Worm (Caenorhabditis elegans) whole organism, young adult: Measurements from ENCODE around the gene ZK1193.2.

ENCODE experiments used
- B0035.1 ChIP-seq: sonication (generic microtip); optimal IDR thresholded peaks from 2 replicates; lab custom pipeline; 2016; ENCODE audit warnings: missing genetic modification characterization, mild to moderate bottlenecking, missing compliant biosample characterization, missing genotype, missing genetic modification reagents
- B0261.1 ChIP-seq: sonication (generic microtip); optimal IDR thresholded peaks from 2 replicates; lab custom pipeline; 2016; ENCODE audit warnings: mild to moderate bottlenecking, missing genetic modification characterization, moderate library complexity, missing compliant biosample characterization
- B0336.3 ChIP-seq: fragments of 200-800 bp; sonication (Bioruptor generic); IDR thresholded peaks from 2 replicates; pipeline ENCODE4 v1.3.6; 2022; ENCODE audit warnings: missing genetic modification characterization, missing compliant biosample characterization
- Y53F4B.3 ChIP-seq: fragments of 200-800 bp; sonication (Bioruptor generic); IDR thresholded peaks from 2 replicates; pipeline ENCODE4 v1.3.6; 2022; ENCODE audit warnings: missing genetic modification reagents, missing genetic modification characterization, missing compliant biosample characterization
- Y53G8AR.9 ChIP-seq: fragments of 200-800 bp; sonication (Bioruptor generic); conservative IDR thresholded peaks from 2 replicates; pipeline ENCODE4 v1.3.6; 2022; ENCODE audit warnings: missing genetic modification reagents, missing genetic modification characterization, missing compliant biosample characterization
- Y56A3A.18 ChIP-seq: fragments of 200-800 bp; sonication (Bioruptor generic); IDR thresholded peaks from 2 replicates; pipeline ENCODE4 v1.3.6; 2022; ENCODE audit warnings: missing genetic modification reagents, missing genetic modification characterization, missing compliant biosample characterization
- Y67H2A.10 ChIP-seq: fragments of 200-800 bp; sonication (Bioruptor generic); conservative IDR thresholded peaks from 2 replicates; pipeline ENCODE4 v1.3.6; 2022; ENCODE audit warnings: missing genetic modification reagents, missing genetic modification characterization, missing compliant biosample characterization
- Y79H2A.3 ChIP-seq: fragments of 200-800 bp; sonication (Bioruptor generic); conservative IDR thresholded peaks from 2 replicates; pipeline ENCODE4 v1.3.6; 2022; ENCODE audit warnings: missing genetic modification reagents, missing genetic modification characterization, missing compliant biosample characterization
- Y95B8A.8 ChIP-seq: fragments of 200-800 bp; sonication (Bioruptor generic); IDR thresholded peaks from 2 replicates; pipeline ENCODE4 v1.3.6; 2022; ENCODE audit warnings: missing genetic modification reagents, missing genetic modification characterization, missing compliant biosample characterization
- atf-7 ChIP-seq: sonication (generic microtip); optimal IDR thresholded peaks from 2 replicates; lab custom pipeline; 2017; ENCODE audit warnings: mild to moderate bottlenecking, missing genetic modification characterization, missing compliant biosample characterization
- ceh-100 ChIP-seq: fragments of 200-800 bp; sonication (Bioruptor generic); IDR thresholded peaks from 2 replicates; pipeline ENCODE4 v1.3.6; 2022; ENCODE audit warnings: missing genetic modification reagents, missing genetic modification characterization, missing compliant biosample characterization
- ceh-40 ChIP-seq: fragments of 200-800 bp; sonication (Bioruptor generic); IDR thresholded peaks from 2 replicates; pipeline ENCODE4 v1.3.6; 2022; ENCODE audit warnings: missing genetic modification characterization, missing compliant biosample characterization
- ceh-58 ChIP-seq: fragments of 200-800 bp; sonication (Bioruptor generic); IDR thresholded peaks from 2 replicates; pipeline ENCODE4 v1.3.6; 2022; ENCODE audit warnings: missing genetic modification characterization, missing compliant biosample characterization
- dox-1 ChIP-seq: fragments of 200-800 bp; sonication (Bioruptor generic); IDR thresholded peaks from 2 replicates; pipeline ENCODE4 v1.3.6; 2022; ENCODE audit warnings: missing genetic modification reagents, missing genetic modification characterization, missing compliant biosample characterization
- egl-18 ChIP-seq: fragments of 200-800 bp; sonication (Bioruptor generic); IDR thresholded peaks from 2 replicates; pipeline ENCODE4 v1.3.6; 2022; ENCODE audit warnings: missing genetic modification reagents, missing genetic modification characterization, missing compliant biosample characterization
- egrh-3 ChIP-seq: fragments of 200-800 bp; sonication (Bioruptor generic); IDR thresholded peaks from 2 replicates; pipeline ENCODE4 v1.3.6; 2022; ENCODE audit warnings: missing genetic modification reagents, missing genetic modification characterization, missing compliant biosample characterization
- ekl-4 ChIP-seq: fragments of 200-800 bp; sonication (Bioruptor generic); IDR thresholded peaks from 2 replicates; pipeline ENCODE4 v1.3.6; 2022; ENCODE audit warnings: missing genetic modification reagents, missing genetic modification characterization, missing compliant biosample characterization
- hmg-1.2 ChIP-seq: fragments of 200-800 bp; sonication (Bioruptor generic); IDR thresholded peaks from 2 replicates; pipeline ENCODE4 v1.3.6; 2022; ENCODE audit warnings: missing genetic modification reagents, missing genetic modification characterization, missing compliant biosample characterization
- hmg-20 ChIP-seq: fragments of 200-800 bp; sonication (Bioruptor generic); IDR thresholded peaks from 2 replicates; pipeline ENCODE4 v1.3.6; 2022; ENCODE audit warnings: missing genetic modification reagents, missing genetic modification characterization, missing compliant biosample characterization
- hsf-1 ChIP-seq: fragments of 200-800 bp; sonication (Bioruptor generic); IDR thresholded peaks from 2 replicates; pipeline ENCODE4 v1.3.6; 2022; ENCODE audit warnings: missing genetic modification reagents, missing genetic modification characterization, missing compliant biosample characterization
- lin-26 ChIP-seq: fragments of 200-800 bp; sonication (Bioruptor generic); IDR thresholded peaks from 2 replicates; pipeline ENCODE4 v1.3.6; 2022; ENCODE audit warnings: missing genetic modification reagents, missing genetic modification characterization, missing compliant biosample characterization
- lin-54 ChIP-seq: fragments of 200-800 bp; sonication (Bioruptor generic); optimal IDR thresholded peaks from 2 replicates; lab custom pipeline; 2018; ENCODE audit warnings: mild to moderate bottlenecking, missing genetic modification characterization, missing compliant biosample characterization
- madf-3 ChIP-seq: fragments of 200-800 bp; sonication (Bioruptor generic); IDR thresholded peaks from 2 replicates; pipeline ENCODE4 v1.3.6; 2022; ENCODE audit warnings: missing genetic modification reagents, missing genetic modification characterization, missing compliant biosample characterization
- madf-6 ChIP-seq: fragments of 200-800 bp; sonication (Bioruptor generic); IDR thresholded peaks from 2 replicates; pipeline ENCODE4 v1.3.6; 2022; ENCODE audit warnings: missing genetic modification reagents, missing genetic modification characterization, missing compliant biosample characterization
- madf-8 ChIP-seq: fragments of 200-800 bp; sonication (Bioruptor generic); conservative IDR thresholded peaks from 2 replicates; pipeline ENCODE4 v1.3.6; 2022; ENCODE audit warnings: missing genetic modification reagents, missing genetic modification characterization, missing compliant biosample characterization
- nfyb-1 ChIP-seq: fragments of 200-800 bp; sonication (Bioruptor generic); IDR thresholded peaks from 2 replicates; pipeline ENCODE4 v1.3.6; 2022; ENCODE audit warnings: missing genetic modification reagents, missing genetic modification characterization, missing compliant biosample characterization
- nhr-120 ChIP-seq: fragments of 200-800 bp; sonication (Bioruptor generic); IDR thresholded peaks from 2 replicates; pipeline ENCODE4 v1.3.6; 2022; ENCODE audit warnings: missing genetic modification characterization, missing compliant biosample characterization
- nhr-179 ChIP-seq: sonication (generic microtip); optimal IDR thresholded peaks from 2 replicates; lab custom pipeline; 2016; ENCODE audit warnings: mild to moderate bottlenecking, missing genetic modification characterization, missing compliant biosample characterization
- nhr-80 ChIP-seq: sonication (generic microtip); optimal IDR thresholded peaks from 2 replicates; lab custom pipeline; 2016; ENCODE audit warnings: missing genetic modification characterization, missing compliant biosample characterization
- nhr-90 ChIP-seq: sonication (generic microtip); optimal IDR thresholded peaks from 2 replicates; lab custom pipeline; 2016; ENCODE audit warnings: missing genotype, mild to moderate bottlenecking, missing genetic modification characterization, missing compliant biosample characterization
- pbrm-1 ChIP-seq: fragments of 200-800 bp; sonication (Bioruptor generic); IDR thresholded peaks from 2 replicates; pipeline ENCODE4 v1.3.6; 2022; ENCODE audit warnings: missing genetic modification reagents, missing genetic modification characterization, missing compliant biosample characterization
- pha-4 ChIP-seq: fragments of 150-350 bp; sonication (generic microtip); optimal IDR thresholded peaks from 2 replicates; lab custom pipeline; 2014; ENCODE audit warnings: missing biosample characterization, missing genetic modification reagents, missing genetic modification characterization
- rpc-1 ChIP-seq, 2 experiments: fragments of 150-350 bp in 1 of 2; sonication (generic microtip) in 1 of 2; optimal IDR thresholded peaks; 2 replicates each; lab custom pipeline; 2014 to 2018; ENCODE audit warnings: missing biosample characterization in 1 of 2, missing genetic modification characterization in 1 of 2, missing genetic modification reagents in 1 of 2, missing genotype in 1 of 2
- snpc-1.3 ChIP-seq: sonication (generic microtip); optimal IDR thresholded peaks from 2 replicates; lab custom pipeline; 2017; ENCODE audit warnings: missing genetic modification characterization, mild to moderate bottlenecking, missing compliant biosample characterization, antibody characterized with exemption, moderate library complexity, missing genotype, missing genetic modification reagents; ENCODE audit not compliant: insufficient read depth
- somi-1 ChIP-seq: fragments of 200-800 bp; sonication (Bioruptor generic); optimal IDR thresholded peaks from 2 replicates; lab custom pipeline; 2018; ENCODE audit warnings: mild to moderate bottlenecking, missing genetic modification characterization, missing compliant biosample characterization
- tlf-1 ChIP-seq: fragments of 200-800 bp; sonication (Bioruptor generic); optimal IDR thresholded peaks from 2 replicates; lab custom pipeline; 2018; ENCODE audit warnings: mild to moderate bottlenecking, missing genetic modification characterization, missing compliant biosample characterization
- zfh-2 ChIP-seq: fragments of 200-800 bp; sonication (Bioruptor generic); conservative IDR thresholded peaks from 2 replicates; pipeline ENCODE4 v1.3.6; 2022; ENCODE audit warnings: missing genetic modification reagents, missing genetic modification characterization, missing compliant biosample characterization
- ztf-22 ChIP-seq: fragments of 200-800 bp; sonication (Bioruptor generic); optimal IDR thresholded peaks from 2 replicates; lab custom pipeline; 2018; ENCODE audit warnings: mild to moderate bottlenecking, missing genetic modification characterization, moderate library complexity, missing compliant biosample characterization
- ztf-28 ChIP-seq: fragments of 200-800 bp; sonication (Bioruptor generic); IDR thresholded peaks from 2 replicates; pipeline ENCODE4 v1.3.6; 2022; ENCODE audit warnings: missing genetic modification reagents, missing genetic modification characterization, missing compliant biosample characterization
- ztf-6 ChIP-seq: fragments of 200-800 bp; sonication (Bioruptor generic); IDR thresholded peaks from 2 replicates; pipeline ENCODE4 v1.3.6; 2022; ENCODE audit warnings: missing genetic modification reagents, missing genetic modification characterization, missing compliant biosample characterization

The ZK1193.2 gene

DNA sequence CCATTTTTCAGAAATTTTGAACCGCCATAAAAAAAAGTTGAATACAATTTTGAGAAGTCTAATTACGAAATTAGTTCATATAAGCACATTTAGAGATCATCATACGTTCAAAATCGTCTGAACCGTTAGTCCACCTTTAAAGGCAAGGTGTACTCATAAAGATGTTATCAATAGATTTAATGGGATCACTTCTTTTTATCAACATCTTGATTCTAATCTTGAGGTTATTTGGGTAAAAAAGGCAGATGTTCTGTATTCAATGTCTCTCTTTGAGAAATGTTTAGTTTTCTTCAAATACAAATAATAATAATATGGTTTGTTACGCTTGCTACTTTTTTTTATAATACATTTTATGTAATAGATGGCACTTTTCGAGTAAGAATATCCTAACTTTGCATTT is 33.9 kb upstream of the ZK1193.2 start:
- no peak for TF ChIP-seq rpc-1 (optimal IDR thresholded peaks at IDR 0.05; lab: Kevin White, UChicago)
- TF ChIP-seq rpc-1 (tag; optimal IDR thresholded peaks at IDR 0.05; lab: Kevin White, UChicago) = no peak

DNA sequence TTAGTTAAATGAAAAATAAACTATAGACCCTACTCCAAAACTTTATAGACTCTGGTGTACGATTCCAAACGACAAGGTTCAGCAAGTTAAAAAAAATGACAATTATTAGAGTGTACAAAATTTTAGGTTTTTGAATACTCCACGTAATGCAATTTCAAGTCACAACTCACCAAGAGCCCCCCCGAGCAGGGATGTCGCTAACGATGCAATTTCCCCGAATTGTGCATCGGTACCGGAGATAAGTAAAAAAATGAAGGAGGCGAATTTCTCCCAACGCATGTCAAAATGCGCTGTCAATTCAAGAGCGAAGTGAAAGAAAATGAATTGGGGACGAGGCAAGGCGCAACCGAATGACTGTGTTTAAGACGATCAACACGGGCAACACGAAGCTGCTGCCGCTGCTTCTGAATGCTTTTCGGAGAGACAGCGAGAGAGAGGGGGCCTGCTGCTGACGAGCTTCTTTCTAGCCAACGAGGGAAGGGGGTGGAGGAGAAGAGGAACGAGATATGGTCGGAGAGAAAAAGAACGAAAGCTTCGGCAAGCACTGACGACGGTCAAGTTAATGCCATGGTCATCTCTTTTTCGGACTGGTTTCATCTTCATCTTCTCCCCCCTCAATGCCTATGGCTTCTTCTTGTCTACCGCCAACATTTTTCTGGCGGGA is 31.8 kb upstream of the ZK1193.2 start, which contains the start of gene abu-12:
TSS of gene abu-12 (minus strand) at position 472 of the 664 bp plus-strand sequence.
- TF ChIP-seq zfh-2 (GFP tag; lab: Robert Waterston, UW) = peak; percentile 84
- TF ChIP-seq hmg-1.2 = no peak
- no peak for TF ChIP-seq ceh-100 (GFP tag; lab: Robert Waterston, UW)
- TF ChIP-seq madf-8 (GFP tag; lab: Robert Waterston, UW) = no peak

DNA sequence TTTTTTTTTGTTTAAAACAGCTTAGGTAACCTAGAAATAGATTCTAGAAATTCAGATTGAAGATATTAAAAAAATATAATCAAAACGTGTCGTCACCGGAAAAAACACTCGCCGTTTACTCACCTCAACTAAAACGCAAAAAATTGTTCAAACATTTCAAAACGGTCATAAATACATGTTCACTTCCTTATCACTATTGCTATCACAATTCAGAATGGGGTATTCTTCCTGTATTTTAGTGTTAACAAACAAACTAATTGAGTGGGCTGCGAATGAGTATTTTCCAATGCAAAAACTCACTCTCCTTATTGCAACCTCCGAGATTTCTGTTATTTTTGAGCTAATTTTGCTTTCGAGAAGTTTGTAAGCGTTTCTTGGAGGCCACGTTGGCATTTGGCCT is 24.4 kb upstream of the ZK1193.2 start, which contains the start of gene F52D1.2:
TSS of gene F52D1.2 (minus strand) at position 393 of the 400 bp plus-strand sequence.
- no peak for TF ChIP-seq rpc-1 (optimal IDR thresholded peaks at IDR 0.05; lab: Kevin White, UChicago)
- TF ChIP-seq rpc-1 (tag; optimal IDR thresholded peaks at IDR 0.05; lab: Kevin White, UChicago) = no peak
- no peak for TF ChIP-seq madf-3 (GFP tag; lab: Robert Waterston, UW)
- TF ChIP-seq nhr-80 (tag; lab: Kevin White, UChicago) = peak; percentile 27
- no peak for TF ChIP-seq egl-18 (GFP tag; lab: Robert Waterston, UW)
- no peak for TF ChIP-seq nhr-120 (GFP tag; lab: Robert Waterston, UW)
- no peak for TF ChIP-seq snpc-1.3
- no peak for TF ChIP-seq Y53G8AR.9 (GFP tag; lab: Robert Waterston, UW)
- TF ChIP-seq ztf-22 (GFP tag; lab: Kevin White, UChicago) = no peak
- TF ChIP-seq, all 124 proteins: peak for 1

DNA sequence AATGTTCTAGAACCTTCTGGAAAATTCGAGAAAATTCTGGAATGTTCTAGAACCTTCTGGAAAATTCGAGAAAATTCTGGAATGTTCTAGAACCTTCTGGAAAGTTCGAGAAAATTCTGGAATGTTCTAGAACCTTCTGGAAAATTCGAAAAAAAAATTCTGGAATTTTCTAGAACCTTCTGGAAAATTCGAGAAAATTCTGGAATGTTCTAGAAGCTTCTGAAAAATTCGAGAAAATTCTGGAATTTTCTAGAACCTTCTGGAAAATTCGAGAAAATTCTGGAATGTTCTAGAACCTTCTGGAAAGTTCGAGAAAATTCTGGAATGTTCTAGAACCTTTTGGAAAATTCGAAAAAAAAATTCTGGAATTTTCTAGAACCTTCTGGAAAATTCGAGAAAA is 18.0 kb upstream of the ZK1193.2 start:
- TF ChIP-seq Y53F4B.3 (GFP tag; lab: Robert Waterston, UW) (peak; percentile 42; the same call in 1 of the 2 replicates), madf-6 (GFP tag; lab: Robert Waterston, UW) (peak; percentile 56; the same call in 1 of the 2 replicates), Y67H2A.10 (GFP tag; lab: Robert Waterston, UW) (peak; percentile 57; the same call in 1 of the 2 replicates), Y79H2A.3 (peak; percentile 41; the same call in 1 of the 2 replicates), pbrm-1 (GFP tag; lab: Robert Waterston, UW) (peak; percentile 44; the same call in 1 of the 2 replicates), nfyb-1 (GFP tag; lab: Robert Waterston, UW) (0 out of 2 replicates have a peak, but pooled peaks have one; percentile 20), ekl-4 (GFP tag; lab: Robert Waterston, UW) (peak; percentile 61), lin-26 (GFP tag; lab: Robert Waterston, UW) (peak; percentile 45; the same call in 1 of the 2 replicates), ceh-100 (GFP tag; lab: Robert Waterston, UW) (peak; percentile 62), egrh-3 (GFP tag; lab: Robert Waterston, UW) (peak; percentile 43; the same call in 1 of the 2 replicates), Y56A3A.18 (GFP tag; lab: Robert Waterston, UW) (peak; percentile 74), ceh-40 (GFP tag; lab: Robert Waterston, UW) (peak; percentile 76; the same call in 1 of the 2 replicates), dox-1 (GFP tag; lab: Robert Waterston, UW) (peak; percentile 94), hsf-1 (GFP tag; lab: Robert Waterston, UW) (peak; percentile 98)

DNA sequence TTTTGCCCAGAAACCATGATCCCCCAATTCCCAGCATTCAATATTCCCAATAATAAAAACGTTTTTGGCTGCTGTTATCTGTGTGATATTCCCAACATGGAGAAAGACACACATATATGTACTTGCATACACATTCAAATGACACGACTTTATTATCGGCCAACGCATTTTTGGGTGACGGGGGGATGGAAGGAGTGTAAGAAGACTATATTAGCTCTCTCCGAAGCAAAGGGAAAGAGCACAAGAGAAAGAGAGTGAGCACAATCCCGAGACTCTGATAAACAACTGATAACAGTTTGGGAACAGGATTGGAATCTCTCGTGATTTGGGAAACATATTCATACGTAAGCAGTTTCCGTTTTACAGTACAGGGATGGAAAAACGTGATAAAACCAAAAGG is 15.0 kb upstream of the ZK1193.2 start:
- TF ChIP-seq pha-4 (tag; lab: Kevin White, UChicago) (peak; percentile 6), nhr-90 (peak; percentile 2), ceh-58 (no peak), nhr-179 (tag; lab: Kevin White, UChicago) (no peak), tlf-1 (GFP tag; lab: Kevin White, UChicago) (peak; percentile 2), somi-1 (GFP tag; lab: Kevin White, UChicago) (no peak), B0261.1 (tag; lab: Kevin White, UChicago) (no peak), ztf-6 (GFP tag; lab: Robert Waterston, UW) (no peak), Y95B8A.8 (GFP tag; lab: Robert Waterston, UW) (no peak), B0336.3 (GFP tag; lab: Robert Waterston, UW) (peak; percentile 60; the same call in 1 of the 2 replicates), B0035.1 (no peak), atf-7 (tag; lab: Kevin White, UChicago) (peak; percentile 70), ztf-28 (no peak), lin-54 (GFP tag; lab: Kevin White, UChicago) (peak; percentile 16), hmg-20 (GFP tag; lab: Robert Waterston, UW) (no peak; the same call in 1 of the 2 replicates)
